Worm (Caenorhabditis elegans): ENCODE data around the gene F10C2.4.

The F10C2.4 gene

ce11 chrV:12094030-12094429 lies 52.7 kb downstream of the F10C2.4 start, which contains the start of gene nhr-208:
nhr-208 (plus strand) TSS chrV:12094317.
- TF ChIP-seq pes-1 (GFP tag; IDR thresholded peaks at IDR 0.05) (no peak), sea-1 (GFP tag; conservative IDR thresholded peaks at IDR 0.05) (no peak), hnd-1 (tag; optimal IDR thresholded peaks at IDR 0.05) (no peak), aly-1 (tag; optimal IDR thresholded peaks at IDR 0.05) (no peak), B0310.2 (tag; optimal IDR thresholded peaks at IDR 0.05) (no peak), ets-7 (tag; optimal IDR thresholded peaks at IDR 0.05) (no peak), tbx-37 (GFP tag; conservative IDR thresholded peaks at IDR 0.05) (no peak), scrt-1 (GFP tag; IDR thresholded peaks at IDR 0.05) (no peak), ceh-36 (tag; optimal IDR thresholded peaks at IDR 0.05) (no peak), ama-1 (optimal IDR thresholded peaks at IDR 0.05) (no peak), F13C5.2 (tag; optimal IDR thresholded peaks at IDR 0.05) (no peak), hmg-4 (GFP tag; optimal IDR thresholded peaks at IDR 0.05) (no peak), tra-4 (tag; optimal IDR thresholded peaks at IDR 0.05) (no peak), ceh-13 (GFP tag; optimal IDR thresholded peaks at IDR 0.05) (no peak), tbx-11 (GFP tag; IDR thresholded peaks at IDR 0.05) (no peak), hmbx-1 (tag; optimal IDR thresholded peaks at IDR 0.05) (no peak), flt-1 (GFP tag; IDR thresholded peaks at IDR 0.05) (no peak)
